Worm (Caenorhabditis elegans): Measurements from ENCODE around the gene str-185.

The str-185 gene

DNA sequence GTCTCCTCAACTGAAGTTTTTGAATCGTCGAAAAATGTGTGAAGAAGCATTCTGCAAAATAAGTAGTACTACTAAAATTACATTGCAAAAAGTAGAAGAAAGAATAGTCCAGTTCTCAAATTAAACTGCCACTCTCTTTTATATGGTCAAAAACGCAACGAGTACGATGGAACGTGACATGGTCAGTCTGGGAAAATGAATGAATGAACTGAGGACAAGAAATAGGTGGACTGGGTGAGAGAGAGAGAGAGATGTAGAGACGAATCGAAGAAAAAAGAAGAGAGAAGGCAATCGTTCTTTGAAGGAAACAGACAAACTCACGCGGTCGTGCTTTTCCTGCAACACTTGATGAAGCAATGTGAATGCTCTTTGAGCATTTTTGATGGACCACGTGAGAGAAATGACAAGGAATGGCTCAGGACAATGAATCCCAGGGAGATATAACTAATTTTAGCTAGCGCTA is 47.2 kb upstream of the str-185 start, which contains the start of gene M01H9.3:
Gene M01H9.3 (minus strand): TSS at position 51 of the 463 bp plus-strand sequence.
- TF ChIP-seq ztf-11 (tag; optimal IDR thresholded peaks at IDR 0.05) (no peak), aha-1 (tag) (peak; percentile 95), dmd-8 (GFP tag; IDR thresholded peaks at IDR 0.05) (no peak), zfp-3 (GFP tag; conservative IDR thresholded peaks at IDR 0.05) (no peak), lin-39 (tag; optimal IDR thresholded peaks at IDR 0.05) (no peak), nhr-28 (tag; optimal IDR thresholded peaks at IDR 0.05) (peak; percentile 74), jun-1 (tag; optimal IDR thresholded peaks at IDR 0.05) (no peak), hlh-11 (tag; optimal IDR thresholded peaks at IDR 0.05) (peak; percentile 87), unc-62 (GFP tag; optimal IDR thresholded peaks at IDR 0.05 in 1 of 2) (peak in 1 of 2 experiments; percentile 87), unc-62 (tag; optimal IDR thresholded peaks at IDR 0.05) (no peak), Y5F2A.4 (GFP tag; optimal IDR thresholded peaks at IDR 0.05) (no peak), F26F4.8 (GFP tag; conservative IDR thresholded peaks at IDR 0.05) (no peak), nhr-48 (tag; optimal IDR thresholded peaks at IDR 0.05) (peak; percentile 66), nhr-42 (GFP tag; IDR thresholded peaks at IDR 0.05) (no peak), egl-43 (GFP tag; IDR thresholded peaks at IDR 0.05) (no peak), nhr-41 (GFP tag; IDR thresholded peaks at IDR 0.05) (no peak), Y75B8A.6 (GFP tag; IDR thresholded peaks at IDR 0.05) (no peak), ceh-28 (tag; optimal IDR thresholded peaks at IDR 0.05) (no peak), hlh-30 (tag; optimal IDR thresholded peaks at IDR 0.05; ENCODE audit: insufficient read depth) (peak; percentile 95), ces-1 (GFP tag; optimal IDR thresholded peaks at IDR 0.05) (no peak), mxl-3 (GFP tag; optimal IDR thresholded peaks at IDR 0.05) (peak; percentile 46), egl-27 (tag; optimal IDR thresholded peaks at IDR 0.05) (no peak), zip-11 (GFP tag; IDR thresholded peaks at IDR 0.05) (no peak), nhr-10 (tag; optimal IDR thresholded peaks at IDR 0.05) (no peak), nhr-77 (tag; optimal IDR thresholded peaks at IDR 0.05) (peak; percentile 20), lin-1 (GFP tag; IDR thresholded peaks at IDR 0.05) (0 out of 2 replicates have a peak, but pooled peaks have one; percentile 11), nhr-76 (tag; optimal IDR thresholded peaks at IDR 0.05) (no peak), ceh-82 (tag; optimal IDR thresholded peaks at IDR 0.05) (no peak), mes-2 (tag; optimal IDR thresholded peaks at IDR 0.05; ENCODE audit: poor library complexity, severe bottlenecking) (peak; percentile 42), hif-1 (tag; optimal IDR thresholded peaks at IDR 0.05) (peak in 1 of 2 experiments; percentile 87), gei-8 (GFP tag; optimal IDR thresholded peaks at IDR 0.05) (no peak), madf-5 (GFP tag; IDR thresholded peaks at IDR 0.05) (no peak), daf-8 (GFP tag; IDR thresholded peaks at IDR 0.05) (no peak), dve-1 (tag; optimal IDR thresholded peaks at IDR 0.05; ENCODE audit: insufficient read depth) (peak; percentile 74), mdl-1 (tag; optimal IDR thresholded peaks at IDR 0.05) (peak; percentile 31 to 95), spr-3 (GFP tag; optimal IDR thresholded peaks at IDR 0.05) (no peak), dmd-6 (GFP tag; IDR thresholded peaks at IDR 0.05) (peak; percentile 87), mdt-29 (GFP tag; IDR thresholded peaks at IDR 0.05) (peak; percentile 49; the same call in 1 of the 2 replicates), ama-1 (optimal IDR thresholded peaks at IDR 0.05) (peak; percentile 86), pha-4 (GFP tag; IDR thresholded peaks at IDR 0.05) (no peak), pha-4 (tag; optimal IDR thresholded peaks at IDR 0.05) (peak; percentile 36), dpl-1 (GFP tag; optimal IDR thresholded peaks at IDR 0.05) (peak; percentile 11), madf-9 (GFP tag; conservative IDR thresholded peaks at IDR 0.05) (no peak), ceh-20 (GFP tag; IDR thresholded peaks at IDR 0.05) (peak; percentile 70), daf-16 (GFP tag; optimal IDR thresholded peaks at IDR 0.05) (no peak), daf-16 (tag; optimal IDR thresholded peaks at IDR 0.05) (peak; percentile 44), nhr-111 (GFP tag; optimal IDR thresholded peaks at IDR 0.05) (no peak), mep-1 (tag; optimal IDR thresholded peaks at IDR 0.05) (peak; percentile 66), aly-2 (tag; optimal IDR thresholded peaks at IDR 0.05) (no peak), nhr-6 (tag; optimal IDR thresholded peaks at IDR 0.05) (no peak), nhr-11 (tag; optimal IDR thresholded peaks at IDR 0.05) (peak; percentile 61), rbr-2 (tag; optimal IDR thresholded peaks at IDR 0.05) (no peak), T20F7.1 (GFP tag; optimal IDR thresholded peaks at IDR 0.05) (peak; percentile 26)
